Fruit fly (Drosophila melanogaster): ENCODE results near the gene CG42758.

dm6 chr3L:14605291-14605690 lies 38.1 kb downstream of the CG42758 start:
- TF ChIP-seq achi (GFP tag; optimal IDR thresholded peaks at IDR 0.05) (no peak), eg (GFP tag; IDR thresholded peaks at IDR 0.05) (no peak), Smox (GFP tag; optimal IDR thresholded peaks at IDR 0.05) (no peak), svp (GFP tag) (no peak), cyc (GFP tag; optimal IDR thresholded peaks at IDR 0.05) (no peak), CG6808 (GFP tag; optimal IDR thresholded peaks at IDR 0.05) (no peak), Blimp-1 (GFP tag; optimal IDR thresholded peaks at IDR 0.05) (no peak), CG6276 (GFP tag; optimal IDR thresholded peaks at IDR 0.05) (no peak)

Data from whole organism, prepupa.